Worm (Caenorhabditis elegans) whole organism, young adult: Measurements from ENCODE around the gene Y38F2AR.12.

Experiments
- B0019.2 ChIP-seq: fragments of 200-800 bp; sonication (Bioruptor generic); conservative IDR thresholded peaks from 2 replicates; pipeline ENCODE4 v1.3.6; 2022; ENCODE audit warnings: missing genetic modification reagents, missing genetic modification characterization, missing compliant biosample characterization
- B0035.1 ChIP-seq: sonication (generic microtip); optimal IDR thresholded peaks from 2 replicates; lab custom pipeline; 2016; ENCODE audit warnings: missing genetic modification characterization, mild to moderate bottlenecking, missing compliant biosample characterization, missing genotype, missing genetic modification reagents
- B0336.3 ChIP-seq: fragments of 200-800 bp; sonication (Bioruptor generic); IDR thresholded peaks from 2 replicates; pipeline ENCODE4 v1.3.6; 2022; ENCODE audit warnings: missing genetic modification characterization, missing compliant biosample characterization
- C17E4.6 ChIP-seq: fragments of 200-800 bp; sonication (Bioruptor generic); IDR thresholded peaks from 2 replicates; pipeline ENCODE4 v1.3.6; 2022; ENCODE audit warnings: missing genetic modification reagents, missing genetic modification characterization, missing compliant biosample characterization
- D2030.7 ChIP-seq: fragments of 200-800 bp; sonication (Bioruptor generic); IDR thresholded peaks from 2 replicates; pipeline ENCODE4 v1.3.6; 2022; ENCODE audit warnings: missing genetic modification reagents, missing genetic modification characterization, missing compliant biosample characterization
- F10E7.11 ChIP-seq: sonication (generic microtip); optimal IDR thresholded peaks from 2 replicates; lab custom pipeline; 2017; ENCODE audit warnings: mild to moderate bottlenecking, missing genetic modification characterization, moderate library complexity, missing compliant biosample characterization
- F22D6.2 ChIP-seq: sonication (generic microtip); optimal IDR thresholded peaks from 2 replicates; lab custom pipeline; 2016; ENCODE audit warnings: mild to moderate bottlenecking, missing genetic modification characterization, missing compliant biosample characterization
- F23B12.7 ChIP-seq: sonication (generic microtip); optimal IDR thresholded peaks from 2 replicates; lab custom pipeline; 2017; ENCODE audit warnings: missing genetic modification characterization, mild to moderate bottlenecking, missing compliant biosample characterization, antibody characterized with exemption, moderate library complexity; ENCODE audit not compliant: insufficient read depth
- F37B4.10 ChIP-seq: fragments of 200-800 bp; sonication (Bioruptor generic); IDR thresholded peaks from 2 replicates; pipeline ENCODE4 v1.3.6; 2022; ENCODE audit warnings: missing genetic modification characterization, missing compliant biosample characterization
- F52B5.7 ChIP-seq: sonication (generic microtip); optimal IDR thresholded peaks from 2 replicates; lab custom pipeline; 2016; ENCODE audit warnings: mild to moderate bottlenecking, missing genetic modification characterization, missing compliant biosample characterization
- F55B11.4 ChIP-seq: sonication (generic microtip); optimal IDR thresholded peaks from 2 replicates; lab custom pipeline; 2016; ENCODE audit warnings: missing compliant biosample characterization, missing genetic modification characterization, borderline replicate concordance; ENCODE audit not compliant: insufficient read depth
- K11D2.4 ChIP-seq: fragments of 200-800 bp; sonication (Bioruptor generic); IDR thresholded peaks from 2 replicates; pipeline ENCODE4 v1.3.6; 2022; ENCODE audit warnings: missing genetic modification reagents, missing genetic modification characterization, missing compliant biosample characterization
- K12H6.12 ChIP-seq: fragments of 200-800 bp; sonication (Bioruptor generic); optimal IDR thresholded peaks from 2 replicates; lab custom pipeline; 2018; ENCODE audit warnings: mild to moderate bottlenecking, missing genetic modification characterization, missing compliant biosample characterization
- T07F8.4 ChIP-seq: sonication (generic microtip); optimal IDR thresholded peaks from 2 replicates; lab custom pipeline; 2016; ENCODE audit warnings: mild to moderate bottlenecking, missing genetic modification characterization, moderate library complexity, missing compliant biosample characterization
- Y67H2A.10 ChIP-seq: fragments of 200-800 bp; sonication (Bioruptor generic); conservative IDR thresholded peaks from 2 replicates; pipeline ENCODE4 v1.3.6; 2022; ENCODE audit warnings: missing genetic modification reagents, missing genetic modification characterization, missing compliant biosample characterization
- Y95B8A.8 ChIP-seq: fragments of 200-800 bp; sonication (Bioruptor generic); IDR thresholded peaks from 2 replicates; pipeline ENCODE4 v1.3.6; 2022; ENCODE audit warnings: missing genetic modification reagents, missing genetic modification characterization, missing compliant biosample characterization
- akir-1 ChIP-seq: fragments of 200-800 bp; sonication (Bioruptor generic); optimal IDR thresholded peaks from 2 replicates; lab custom pipeline; 2018; ENCODE audit warnings: mild to moderate bottlenecking, missing genetic modification characterization, moderate library complexity, missing compliant biosample characterization
- aptf-2 ChIP-seq: fragments of 200-800 bp; sonication (Bioruptor generic); conservative IDR thresholded peaks from 2 replicates; pipeline ENCODE4 v1.3.6; 2022; ENCODE audit warnings: missing genetic modification reagents, missing genetic modification characterization, missing compliant biosample characterization
- attf-3 ChIP-seq: fragments of 200-800 bp; sonication (Bioruptor generic); conservative IDR thresholded peaks from 2 replicates; pipeline ENCODE4 v1.3.6; 2022; ENCODE audit warnings: missing genetic modification reagents, missing genetic modification characterization, missing compliant biosample characterization
- ccch-3 ChIP-seq: fragments of 200-800 bp; sonication (Bioruptor generic); optimal IDR thresholded peaks from 2 replicates; lab custom pipeline; 2018; ENCODE audit warnings: mild to moderate bottlenecking, missing genetic modification characterization, missing compliant biosample characterization
- cebp-1 ChIP-seq, 2 experiments: fragments of 200-800 bp in 1 of 2; sonication (Bioruptor generic) in 1 of 2; sonication (generic microtip) in 1 of 2; IDR thresholded peaks in 1 of 2; optimal IDR thresholded peaks in 1 of 2; 2 replicates each; pipeline versions ENCODE4 v1.3.6 to Lab custom; 2017 to 2022; ENCODE audit warnings: missing compliant biosample characterization in 2 of 2, missing genetic modification characterization in 2 of 2, mild to moderate bottlenecking in 1 of 2, missing genetic modification reagents in 1 of 2, moderate library complexity in 1 of 2
- cebp-2 ChIP-seq: fragments of 200-800 bp; sonication (Bioruptor generic); IDR thresholded peaks from 2 replicates; pipeline ENCODE4 v1.3.6; 2022; ENCODE audit warnings: missing genetic modification characterization, missing compliant biosample characterization
- ceh-40 ChIP-seq: fragments of 200-800 bp; sonication (Bioruptor generic); IDR thresholded peaks from 2 replicates; pipeline ENCODE4 v1.3.6; 2022; ENCODE audit warnings: missing genetic modification characterization, missing compliant biosample characterization
- ceh-79 ChIP-seq: sonication (generic microtip); optimal IDR thresholded peaks from 2 replicates; lab custom pipeline; 2017; ENCODE audit warnings: mild to moderate bottlenecking, missing genetic modification characterization, missing compliant biosample characterization
- dox-1 ChIP-seq: fragments of 200-800 bp; sonication (Bioruptor generic); IDR thresholded peaks from 2 replicates; pipeline ENCODE4 v1.3.6; 2022; ENCODE audit warnings: missing genetic modification reagents, missing genetic modification characterization, missing compliant biosample characterization
- dpff-1 ChIP-seq: sonication (generic microtip); optimal IDR thresholded peaks from 2 replicates; lab custom pipeline; 2017; ENCODE audit warnings: mild to moderate bottlenecking, missing genetic modification characterization, missing compliant biosample characterization
- dpl-1 ChIP-seq: fragments of 150-350 bp; optimal IDR thresholded peaks from 2 replicates; lab custom pipeline; 2014; ENCODE audit warnings: missing biosample characterization, missing genetic modification reagents, missing genetic modification characterization
- efl-1 ChIP-seq: fragments of 150-350 bp; optimal IDR thresholded peaks from 2 replicates; lab custom pipeline; 2014; ENCODE audit warnings: missing biosample characterization, missing genetic modification reagents, missing genetic modification characterization
- egl-18 ChIP-seq: fragments of 200-800 bp; sonication (Bioruptor generic); IDR thresholded peaks from 2 replicates; pipeline ENCODE4 v1.3.6; 2022; ENCODE audit warnings: missing genetic modification reagents, missing genetic modification characterization, missing compliant biosample characterization
- egl-44 ChIP-seq: fragments of 200-800 bp; sonication (Bioruptor generic); IDR thresholded peaks from 2 replicates; pipeline ENCODE4 v1.3.6; 2022; ENCODE audit warnings: missing genetic modification reagents, missing genetic modification characterization, missing compliant biosample characterization
- egrh-3 ChIP-seq: fragments of 200-800 bp; sonication (Bioruptor generic); IDR thresholded peaks from 2 replicates; pipeline ENCODE4 v1.3.6; 2022; ENCODE audit warnings: missing genetic modification reagents, missing genetic modification characterization, missing compliant biosample characterization
- ets-4 ChIP-seq: fragments of 200-800 bp; sonication (Bioruptor generic); optimal IDR thresholded peaks from 2 replicates; lab custom pipeline; 2018; ENCODE audit warnings: mild to moderate bottlenecking, missing genetic modification characterization, missing compliant biosample characterization
- hmg-1.2 ChIP-seq: fragments of 200-800 bp; sonication (Bioruptor generic); IDR thresholded peaks from 2 replicates; pipeline ENCODE4 v1.3.6; 2022; ENCODE audit warnings: missing genetic modification reagents, missing genetic modification characterization, missing compliant biosample characterization
- lin-26 ChIP-seq: fragments of 200-800 bp; sonication (Bioruptor generic); IDR thresholded peaks from 2 replicates; pipeline ENCODE4 v1.3.6; 2022; ENCODE audit warnings: missing genetic modification reagents, missing genetic modification characterization, missing compliant biosample characterization
- lin-40 ChIP-seq: sonication (generic microtip); optimal IDR thresholded peaks from 2 replicates; lab custom pipeline; 2016; ENCODE audit warnings: missing genetic modification characterization, mild to moderate bottlenecking, missing compliant biosample characterization, missing genotype, missing genetic modification reagents
- madf-10 ChIP-seq: sonication (generic microtip); optimal IDR thresholded peaks from 2 replicates; lab custom pipeline; 2016; ENCODE audit warnings: mild to moderate bottlenecking, missing genetic modification characterization, missing compliant biosample characterization
- madf-3 ChIP-seq: fragments of 200-800 bp; sonication (Bioruptor generic); IDR thresholded peaks from 2 replicates; pipeline ENCODE4 v1.3.6; 2022; ENCODE audit warnings: missing genetic modification reagents, missing genetic modification characterization, missing compliant biosample characterization
- madf-6 ChIP-seq: fragments of 200-800 bp; sonication (Bioruptor generic); IDR thresholded peaks from 2 replicates; pipeline ENCODE4 v1.3.6; 2022; ENCODE audit warnings: missing genetic modification reagents, missing genetic modification characterization, missing compliant biosample characterization
- mes-4 ChIP-seq: sonication (generic microtip); optimal IDR thresholded peaks from 2 replicates; lab custom pipeline; 2016; ENCODE audit warnings: missing genotype, missing genetic modification characterization, missing compliant biosample characterization
- pha-4 ChIP-seq: fragments of 150-350 bp; sonication (generic microtip); optimal IDR thresholded peaks from 2 replicates; lab custom pipeline; 2014; ENCODE audit warnings: missing biosample characterization, missing genetic modification reagents, missing genetic modification characterization
- repo-1 ChIP-seq: sonication (generic microtip); optimal IDR thresholded peaks from 2 replicates; lab custom pipeline; 2017; ENCODE audit warnings: mild to moderate bottlenecking, missing genetic modification characterization, missing compliant biosample characterization
- somi-1 ChIP-seq: fragments of 200-800 bp; sonication (Bioruptor generic); optimal IDR thresholded peaks from 2 replicates; lab custom pipeline; 2018; ENCODE audit warnings: mild to moderate bottlenecking, missing genetic modification characterization, missing compliant biosample characterization
- sptf-2 ChIP-seq: fragments of 200-800 bp; sonication (Bioruptor generic); optimal IDR thresholded peaks from 2 replicates; lab custom pipeline; 2018; ENCODE audit warnings: mild to moderate bottlenecking, missing genetic modification characterization, missing compliant biosample characterization
- tbx-9 ChIP-seq: sonication (generic microtip); optimal IDR thresholded peaks from 2 replicates; lab custom pipeline; 2016; ENCODE audit warnings: borderline replicate concordance, missing genetic modification characterization, inconsistent platforms, missing compliant biosample characterization
- zfh-2 ChIP-seq: fragments of 200-800 bp; sonication (Bioruptor generic); conservative IDR thresholded peaks from 2 replicates; pipeline ENCODE4 v1.3.6; 2022; ENCODE audit warnings: missing genetic modification reagents, missing genetic modification characterization, missing compliant biosample characterization
- zim-3 ChIP-seq: sonication (generic microtip); optimal IDR thresholded peaks from 2 replicates; lab custom pipeline; 2017; ENCODE audit warnings: mild to moderate bottlenecking, missing genetic modification characterization, moderate library complexity, missing compliant biosample characterization
- ztf-18 ChIP-seq: sonication (generic microtip); optimal IDR thresholded peaks from 2 replicates; lab custom pipeline; 2016; ENCODE audit warnings: missing genotype, mild to moderate bottlenecking, missing genetic modification characterization, missing compliant biosample characterization
- ztf-25 ChIP-seq: fragments of 200-800 bp; sonication (Bioruptor generic); IDR thresholded peaks from 2 replicates; pipeline ENCODE4 v1.3.6; 2022; ENCODE audit warnings: missing genetic modification reagents, missing genetic modification characterization, missing compliant biosample characterization
- ztf-28 ChIP-seq: fragments of 200-800 bp; sonication (Bioruptor generic); IDR thresholded peaks from 2 replicates; pipeline ENCODE4 v1.3.6; 2022; ENCODE audit warnings: missing genetic modification reagents, missing genetic modification characterization, missing compliant biosample characterization

Gene Y38F2AR.12

ce11 chrIV:2398317-2398716 is 13.9 kb downstream of the Y38F2AR.12 start:
- no peak for TF ChIP-seq dpl-1 (GFP tag; lab: Kevin White, UChicago)
- TF ChIP-seq cebp-2 (GFP tag; lab: Robert Waterston, UW): no peak
- TF ChIP-seq akir-1 (GFP tag; lab: Kevin White, UChicago): no peak
- TF ChIP-seq dox-1 (GFP tag; lab: Robert Waterston, UW): 0 out of 2 replicates have a peak, but pooled peaks have one; percentile 6
- TF ChIP-seq ccch-3 (GFP tag; lab: Kevin White, UChicago): no peak
- no peak for TF ChIP-seq ztf-28 (GFP tag; lab: Robert Waterston, UW)
- TF ChIP-seq lin-40 (tag; lab: Kevin White, UChicago): no peak
- no peak for TF ChIP-seq lin-26 (GFP tag; lab: Robert Waterston, UW)
- no peak for TF ChIP-seq Y67H2A.10 (GFP tag; lab: Robert Waterston, UW)
- TF ChIP-seq hmg-1.2 (GFP tag; lab: Robert Waterston, UW): no peak
- TF ChIP-seq C17E4.6 (GFP tag; lab: Robert Waterston, UW): no peak
- no peak for TF ChIP-seq ztf-18 (tag; lab: Kevin White, UChicago)
- peak; percentile 73; the same call in 1 of the 2 replicates for TF ChIP-seq egrh-3 (GFP tag; lab: Robert Waterston, UW)
- TF ChIP-seq ceh-79 (tag; lab: Kevin White, UChicago): no peak
- TF ChIP-seq B0019.2 (GFP tag; lab: Robert Waterston, UW): no peak
- TF ChIP-seq F10E7.11 (tag; lab: Kevin White, UChicago): no peak
- no peak for TF ChIP-seq K12H6.12 (tag; lab: Kevin White, UChicago)
- peak; percentile 70; the same call in 1 of the 2 replicates for TF ChIP-seq F37B4.10 (GFP tag; lab: Robert Waterston, UW)
- no peak for TF ChIP-seq egl-18 (GFP tag; lab: Robert Waterston, UW)
- TF ChIP-seq ets-4 (GFP tag; lab: Kevin White, UChicago): no peak
- no peak for TF ChIP-seq T07F8.4 (tag; lab: Kevin White, UChicago)
- no peak for TF ChIP-seq F52B5.7 (tag; lab: Kevin White, UChicago)
- TF ChIP-seq madf-6 (GFP tag; lab: Robert Waterston, UW): no peak
- TF ChIP-seq efl-1 (GFP tag; lab: Kevin White, UChicago): no peak
- TF ChIP-seq B0336.3: no peak
- TF ChIP-seq ceh-40: no peak
- no peak for TF ChIP-seq Y95B8A.8 (GFP tag; lab: Robert Waterston, UW)
- no peak for TF ChIP-seq zim-3 (tag; lab: Kevin White, UChicago)
- no peak for TF ChIP-seq madf-10 (tag; lab: Kevin White, UChicago)
- 0 out of 2 replicates have a peak, but pooled peaks have one; percentile 54 for TF ChIP-seq egl-44 (GFP tag; lab: Robert Waterston, UW)
- TF ChIP-seq mes-4 (tag; lab: Kevin White, UChicago): no peak
- TF ChIP-seq tbx-9 (tag; lab: Kevin White, UChicago): no peak
- no peak for TF ChIP-seq D2030.7 (GFP tag; lab: Robert Waterston, UW)
- TF ChIP-seq madf-3 (GFP tag; lab: Robert Waterston, UW): 0 out of 2 replicates have a peak, but pooled peaks have one; percentile 7
- no peak for TF ChIP-seq F23B12.7 (tag; lab: Kevin White, UChicago)
- 0 out of 2 replicates have a peak, but pooled peaks have one; percentile 18 for TF ChIP-seq attf-3 (GFP tag; lab: Robert Waterston, UW)
- no peak for TF ChIP-seq dpff-1 (tag; lab: Kevin White, UChicago)
- no peak for TF ChIP-seq ztf-25
- no peak for TF ChIP-seq K11D2.4 (GFP tag; lab: Robert Waterston, UW)
- TF ChIP-seq aptf-2 (GFP tag; lab: Robert Waterston, UW): no peak
- TF ChIP-seq zfh-2 (GFP tag; lab: Robert Waterston, UW): peak; percentile 81
- TF ChIP-seq pha-4: no peak
- no peak for TF ChIP-seq B0035.1 (tag; lab: Kevin White, UChicago)
- TF ChIP-seq sptf-2 (GFP tag; lab: Kevin White, UChicago): no peak
- no peak for TF ChIP-seq F55B11.4
- TF ChIP-seq somi-1 (GFP tag; lab: Kevin White, UChicago): no peak
- no peak for TF ChIP-seq cebp-1 (GFP tag; IDR thresholded peaks at IDR 0.05; lab: Robert Waterston, UW)
- no peak for TF ChIP-seq cebp-1 (tag; optimal IDR thresholded peaks at IDR 0.05; lab: Kevin White, UChicago)
- TF ChIP-seq F22D6.2 (tag; lab: Kevin White, UChicago): no peak
- no peak for TF ChIP-seq repo-1
